Fruit fly (Drosophila melanogaster) whole organism, wandering third instar larva: ENCODE data around the gene Hipk.

Source experiments
- CG32264 ChIP-seq: fragments of 200-800 bp; sonication (Bioruptor generic); optimal IDR thresholded peaks from 2 replicates; lab custom pipeline; 2016; ENCODE audit warnings: missing biosample characterization, missing genetic modification characterization
- CG9705 ChIP-seq: fragments of 200-800 bp; sonication (Bioruptor generic); optimal IDR thresholded peaks from 2 replicates; lab custom pipeline; 2018; ENCODE audit warnings: missing biosample characterization, mild to moderate bottlenecking, missing genetic modification characterization
- CrebA ChIP-seq: fragments of 200-800 bp; sonication (Bioruptor generic); optimal IDR thresholded peaks from 2 replicates; lab custom pipeline; 2016; ENCODE audit warnings: missing biosample characterization, mild to moderate bottlenecking, missing genetic modification characterization, borderline replicate concordance
- Dfd ChIP-seq: fragments of >200 bp; optimal IDR thresholded peaks from 2 replicates; lab custom pipeline; 2017; ENCODE audit warnings: missing biosample characterization, missing genetic modification characterization
- Dif ChIP-seq: fragments of 200-275, 200-300 bp; sonication (Bioruptor generic); optimal IDR thresholded peaks from 2 replicates; lab custom pipeline; 2018; ENCODE audit warnings: missing biosample characterization, missing genetic modification characterization; ENCODE audit not compliant: partially characterized antibody
- HLH106 ChIP-seq: fragments of 200-800 bp; optimal IDR thresholded peaks from 3 replicates; lab custom pipeline; 2019; ENCODE audit warnings: missing biosample characterization, mild to moderate bottlenecking, missing genetic modification characterization, moderate library complexity
- Hnf4 ChIP-seq: fragments of 200-800 bp; sonication (Bioruptor generic); optimal IDR thresholded peaks from 2 replicates; lab custom pipeline; 2016; ENCODE audit warnings: missing biosample characterization, mild to moderate bottlenecking, missing genetic modification characterization
- Hr78 ChIP-seq: fragments of >200 bp; optimal IDR thresholded peaks from 2 replicates; lab custom pipeline; 2017; ENCODE audit warnings: missing biosample characterization, missing genetic modification characterization
- Hr83 ChIP-seq: fragments of 200-300 bp; sonication (Bioruptor generic); optimal IDR thresholded peaks from 2 replicates; lab custom pipeline; 2016; ENCODE audit warnings: missing biosample characterization, mild to moderate bottlenecking, missing genetic modification characterization, moderate library complexity; ENCODE audit not compliant: poor library complexity, severe bottlenecking
- Jra ChIP-seq: sonication (Bioruptor generic); optimal IDR thresholded peaks from 2 replicates; lab custom pipeline; 2016; ENCODE audit warnings: missing biosample characterization, missing genetic modification characterization
- Mio ChIP-seq: sonication (Bioruptor generic); optimal IDR thresholded peaks from 2 replicates; lab custom pipeline; 2016; ENCODE audit warnings: missing biosample characterization, missing genetic modification characterization
- Myc ChIP-seq: fragments of >200 bp; optimal IDR thresholded peaks from 2 replicates; lab custom pipeline; 2017
- N ChIP-seq: fragments of >200 bp; optimal IDR thresholded peaks from 2 replicates; lab custom pipeline; 2018; ENCODE audit warnings: missing biosample characterization, missing external identifiers, missing genetic modification characterization
- OdsH ChIP-seq: fragments of 200-800 bp; sonication (Bioruptor generic); optimal IDR thresholded peaks from 2 replicates; lab custom pipeline; 2016; ENCODE audit warnings: missing biosample characterization, mild to moderate bottlenecking, missing genetic modification characterization
- Rel ChIP-seq, 2 experiments: fragments of 200-800 bp; sonication (Bioruptor generic) in 1 of 2; optimal IDR thresholded peaks; 2 replicates in 1 of 2; 3 replicates in 1 of 2; lab custom pipeline; 2016 to 2019; ENCODE audit warnings: mild to moderate bottlenecking in 2 of 2, missing biosample characterization in 2 of 2, missing genetic modification characterization in 2 of 2, moderate library complexity in 1 of 2
- Sp1 ChIP-seq: fragments of 200-800 bp; sonication (Bioruptor generic); optimal IDR thresholded peaks from 3 replicates; lab custom pipeline; 2019; ENCODE audit warnings: missing biosample characterization, mild to moderate bottlenecking, missing genetic modification characterization, moderate library complexity
- Vsx2 ChIP-seq: fragments of 200-300, 225-300 bp; sonication (Bioruptor generic); optimal IDR thresholded peaks from 2 replicates; lab custom pipeline; 2018; ENCODE audit warnings: missing biosample characterization, missing genetic modification characterization; ENCODE audit not compliant: partially characterized antibody
- br ChIP-seq: fragments of 200-800 bp; sonication (Bioruptor generic); optimal IDR thresholded peaks from 2 replicates; lab custom pipeline; 2016; ENCODE audit warnings: missing biosample characterization, missing genetic modification characterization
- brk ChIP-seq: fragments of 200-800 bp; sonication (Bioruptor generic); optimal IDR thresholded peaks from 2 replicates; lab custom pipeline; 2016; ENCODE audit warnings: missing biosample characterization, mild to moderate bottlenecking, missing genetic modification characterization
- dl ChIP-seq, 2 experiments: fragments of 175-275, 200-275 bp in 1 of 2; fragments of 200-275 bp in 1 of 2; sonication (Bioruptor generic); optimal IDR thresholded peaks; lab custom pipeline; 2018; ENCODE audit warnings: mild to moderate bottlenecking in 2 of 2, missing biosample characterization in 2 of 2, missing genetic modification characterization in 2 of 2, moderate library complexity in 2 of 2; ENCODE audit not compliant: partially characterized antibody in 2 of 2, insufficient read depth in 1 of 2
- dmrt93B ChIP-seq: fragments of 200-800 bp; sonication (Bioruptor generic); optimal IDR thresholded peaks from 2 replicates; lab custom pipeline; 2018; ENCODE audit warnings: missing biosample characterization, mild to moderate bottlenecking, missing genetic modification characterization
- dsf ChIP-seq: sonication (Bioruptor generic); optimal IDR thresholded peaks from 2 replicates; lab custom pipeline; 2016; ENCODE audit warnings: missing biosample characterization, missing genetic modification characterization, borderline replicate concordance
- ey ChIP-seq: fragments of 200-800 bp; sonication (Bioruptor generic); optimal IDR thresholded peaks from 2 replicates; lab custom pipeline; 2016; ENCODE audit warnings: missing biosample characterization, missing genetic modification characterization
- fru ChIP-seq: fragments of 200-800 bp; sonication (Bioruptor generic); optimal IDR thresholded peaks from 3 replicates; lab custom pipeline; 2016; ENCODE audit warnings: missing biosample characterization, mild to moderate bottlenecking, missing genetic modification characterization
- h ChIP-seq: fragments of 200-800 bp; sonication (Bioruptor generic); optimal IDR thresholded peaks from 3 replicates; lab custom pipeline; 2016; ENCODE audit warnings: missing biosample characterization, mild to moderate bottlenecking, missing genetic modification characterization
- jim ChIP-seq: fragments of 175-275, 200-325 bp; sonication (Bioruptor generic); optimal IDR thresholded peaks from 2 replicates; lab custom pipeline; 2016; ENCODE audit warnings: missing biosample characterization, mild to moderate bottlenecking, missing genetic modification characterization
- lola ChIP-seq: fragments of >200 bp; optimal IDR thresholded peaks from 2 replicates; lab custom pipeline; 2017; ENCODE audit warnings: missing biosample characterization, missing genetic modification characterization
- pan ChIP-seq: fragments of >200 bp; optimal IDR thresholded peaks from 2 replicates; lab custom pipeline; 2017
- psq ChIP-seq: fragments of 200-800 bp; sonication (Bioruptor generic); optimal IDR thresholded peaks from 3 replicates; lab custom pipeline; 2017; ENCODE audit warnings: missing biosample characterization, mild to moderate bottlenecking, missing genetic modification characterization, moderate library complexity
- rgr ChIP-seq: fragments of 200-800 bp; sonication (Bioruptor generic); optimal IDR thresholded peaks from 3 replicates; lab custom pipeline; 2016; ENCODE audit warnings: missing biosample characterization, mild to moderate bottlenecking, missing genetic modification characterization
- sage ChIP-seq: fragments of 200-800 bp; sonication (Bioruptor generic); optimal IDR thresholded peaks from 2 replicates; lab custom pipeline; 2016; ENCODE audit warnings: missing biosample characterization, mild to moderate bottlenecking, missing genetic modification characterization
- sv ChIP-seq: fragments of 200-800 bp; sonication (Bioruptor generic); optimal IDR thresholded peaks from 3 replicates; lab custom pipeline; 2016; ENCODE audit warnings: missing biosample characterization, missing genetic modification characterization
- woc ChIP-seq: sonication (Bioruptor generic); optimal IDR thresholded peaks from 2 replicates; lab custom pipeline; 2016; ENCODE audit warnings: missing biosample characterization, mild to moderate bottlenecking, missing genetic modification characterization

The Hipk gene

dm6 chr3L:624203-624914, 81.5 kb downstream of the Hipk start:
- no peak for TF ChIP-seq Hr83
- TF ChIP-seq Mio (GFP tag; lab: Kevin White, UChicago) = no peak
- TF ChIP-seq dsf (GFP tag; lab: Kevin White, UChicago) = no peak
- TF ChIP-seq, all 38 proteins: peak for 0

- TF ChIP-seq sage (GFP tag; lab: Kevin White, UChicago) = no peak
- TF ChIP-seq Sp1 (GFP tag; lab: Kevin White, UChicago) = peak; percentile 27
- TF ChIP-seq dl (GFP tag; optimal IDR thresholded peaks at IDR 0.05; lab: Kevin White, UChicago; ENCODE audit: insufficient read depth in 1 of 2, partially characterized antibody in 2 of 2) = no peak
Observed at dm6 chr3L:625899-626298, 83.0 kb downstream of the Hipk start.

dm6 chr3L:626498-627369, 83.9 kb downstream of the Hipk start:
- TF ChIP-seq dmrt93B (GFP tag; lab: Kevin White, UChicago) = no peak
- no peak for TF ChIP-seq Hnf4
- peak; percentile 44 for TF ChIP-seq Rel (GFP tag; optimal IDR thresholded peaks at IDR 0.05; lab: Kevin White, UChicago)
- TF ChIP-seq Rel (tag; optimal IDR thresholded peaks at IDR 0.05; lab: Kevin White, UChicago) = peak; percentile 57
- no peak for TF ChIP-seq Mio (GFP tag; lab: Kevin White, UChicago)
- no peak for TF ChIP-seq brk (GFP tag; lab: Kevin White, UChicago)
- TF ChIP-seq Sp1 (GFP tag; lab: Kevin White, UChicago) = peak; percentile 71
- peak; percentile 92 for TF ChIP-seq jim (GFP tag; lab: Kevin White, UChicago)
- peak; percentile 16 for TF ChIP-seq CrebA (GFP tag; lab: Kevin White, UChicago)
- no peak for TF ChIP-seq Jra (GFP tag; lab: Kevin White, UChicago)
- TF ChIP-seq CG9705 = peak; percentile 2
- TF ChIP-seq Vsx2 (GFP tag; lab: Kevin White, UChicago) = peak; percentile 54
- TF ChIP-seq N (GFP tag; lab: Kevin White, UChicago) = no peak
- no peak for TF ChIP-seq Myc (lab: Kevin White, UChicago)
- peak; percentile 31 for TF ChIP-seq h
- TF ChIP-seq pan (lab: Kevin White, UChicago) = no peak
- TF ChIP-seq OdsH (GFP tag; lab: Kevin White, UChicago) = no peak
- peak; percentile 36 for TF ChIP-seq Dfd (GFP tag; lab: Kevin White, UChicago)
- TF ChIP-seq psq (GFP tag; lab: Kevin White, UChicago) = no peak
- TF ChIP-seq dsf (GFP tag; lab: Kevin White, UChicago) = no peak
- TF ChIP-seq sv (GFP tag; lab: Kevin White, UChicago) = peak; percentile 13
- no peak for TF ChIP-seq CG32264 (GFP tag; lab: Kevin White, UChicago)
- no peak for TF ChIP-seq Hr83
- peak; percentile 23 for TF ChIP-seq woc
- no peak for TF ChIP-seq ey
- no peak for TF ChIP-seq dl (GFP tag; optimal IDR thresholded peaks at IDR 0.05; lab: Kevin White, UChicago; ENCODE audit: insufficient read depth in 1 of 2, partially characterized antibody in 2 of 2)
- TF ChIP-seq lola = no peak
- no peak for TF ChIP-seq Hr78
- TF ChIP-seq HLH106 (tag; lab: Kevin White, UChicago) = peak; percentile 29
- peak; percentile 10 for TF ChIP-seq br
- TF ChIP-seq Dif (GFP tag; lab: Kevin White, UChicago) = no peak
- peak; percentile 33 for TF ChIP-seq fru (GFP tag; lab: Kevin White, UChicago)

dm6 chr3L:627370-627769, 84.5 kb downstream of the Hipk start:
- TF ChIP-seq h (no peak), Hr83 (no peak), OdsH (GFP tag; lab: Kevin White, UChicago) (no peak), dmrt93B (GFP tag; lab: Kevin White, UChicago) (no peak), rgr (GFP tag; lab: Kevin White, UChicago) (no peak), lola (no peak), sv (GFP tag; lab: Kevin White, UChicago) (no peak), HLH106 (tag; lab: Kevin White, UChicago) (no peak)
- TF ChIP-seq, all 38 proteins: peak for 0
